Worm (Caenorhabditis elegans) whole organism, L2 larva: ENCODE results near the gene M02E1.3.

Experiments
- C34F6.9 ChIP-seq: fragments of 150-350 bp; optimal IDR thresholded peaks from 2 replicates; lab custom pipeline; 2014; ENCODE audit warnings: missing biosample characterization, missing genetic modification characterization
- F13H6.1 ChIP-seq: sonication (generic microtip); optimal IDR thresholded peaks from 2 replicates; lab custom pipeline; 2016; ENCODE audit warnings: missing genetic modification characterization, missing compliant biosample characterization
- aly-2 ChIP-seq: fragments of 150-350 bp; optimal IDR thresholded peaks from 2 replicates; lab custom pipeline; 2014; ENCODE audit warnings: missing biosample characterization, missing genetic modification characterization
- blmp-1 ChIP-seq: sonication (generic microtip); optimal IDR thresholded peaks from 2 replicates; lab custom pipeline; 2017; ENCODE audit warnings: missing genetic modification characterization, mild to moderate bottlenecking, missing compliant biosample characterization, antibody characterized with exemption, moderate library complexity; ENCODE audit not compliant: insufficient read depth
- crh-2 ChIP-seq: sonication (generic microtip); optimal IDR thresholded peaks from 2 replicates; lab custom pipeline; 2017; ENCODE audit warnings: missing biosample characterization, missing genetic modification characterization
- dmd-4 ChIP-seq: sonication (generic microtip); optimal IDR thresholded peaks from 2 replicates; lab custom pipeline; 2017; ENCODE audit warnings: missing biosample characterization, missing genetic modification characterization
- egl-27 ChIP-seq: sonication (generic microtip); optimal IDR thresholded peaks from 3 replicates; lab custom pipeline; 2017; ENCODE audit warnings: missing biosample characterization, missing genetic modification reagents, missing genetic modification characterization
- elt-1 ChIP-seq: fragments of 150-350 bp; optimal IDR thresholded peaks from 2 replicates; lab custom pipeline; 2014; ENCODE audit warnings: missing biosample characterization, missing genetic modification characterization
- elt-3 ChIP-seq: sonication (generic microtip); optimal IDR thresholded peaks from 2 replicates; lab custom pipeline; 2017; ENCODE audit warnings: missing biosample characterization, missing genetic modification characterization
- fos-1 ChIP-seq: fragments of 150-350 bp; optimal IDR thresholded peaks from 2 replicates; lab custom pipeline; 2014; ENCODE audit warnings: missing biosample characterization, missing genetic modification characterization
- gmeb-1 ChIP-seq: fragments of 150-350 bp; optimal IDR thresholded peaks from 2 replicates; lab custom pipeline; 2014; ENCODE audit warnings: missing biosample characterization, missing genetic modification characterization
- lin-13 ChIP-seq: fragments of 150-350 bp; optimal IDR thresholded peaks from 2 replicates; lab custom pipeline; 2014; ENCODE audit warnings: missing biosample characterization, missing genetic modification reagents, missing genetic modification characterization
- lin-39 ChIP-seq: fragments of 150-350 bp; optimal IDR thresholded peaks from 2 replicates; lab custom pipeline; 2014; ENCODE audit warnings: missing biosample characterization, missing genetic modification reagents, missing genetic modification characterization
- lsy-2 ChIP-seq, 2 experiments: fragments of 150-350 bp in 1 of 2; sonication (generic microtip) in 1 of 2; optimal IDR thresholded peaks; 2 replicates each; lab custom pipeline; 2014 to 2017; ENCODE audit warnings: missing biosample characterization in 2 of 2, missing genetic modification characterization in 2 of 2
- mab-5 ChIP-seq: fragments of 150-350 bp; optimal IDR thresholded peaks from 2 replicates; lab custom pipeline; 2014; ENCODE audit warnings: missing biosample characterization, missing genetic modification characterization
- mbf-1 ChIP-seq: sonication (generic microtip); optimal IDR thresholded peaks from 2 replicates; lab custom pipeline; 2017; ENCODE audit warnings: missing biosample characterization, missing genetic modification characterization
- mdl-1 ChIP-seq, 2 experiments: fragments of 150-350 bp in 1 of 2; sonication (generic microtip) in 1 of 2; optimal IDR thresholded peaks; 2 replicates each; lab custom pipeline; 2017; ENCODE audit warnings: missing biosample characterization in 2 of 2, missing genetic modification characterization in 2 of 2
- nhr-10 ChIP-seq: sonication (generic microtip); optimal IDR thresholded peaks from 2 replicates; lab custom pipeline; 2017; ENCODE audit warnings: missing biosample characterization, missing genetic modification characterization
- nhr-11 ChIP-seq: fragments of 150-350 bp; optimal IDR thresholded peaks from 2 replicates; lab custom pipeline; 2014; ENCODE audit warnings: missing biosample characterization, missing genetic modification characterization
- nhr-12 ChIP-seq: fragments of 150-350 bp; optimal IDR thresholded peaks from 2 replicates; lab custom pipeline; 2014; ENCODE audit warnings: missing biosample characterization, missing genetic modification characterization
- nhr-129 ChIP-seq: fragments of 150-350 bp; optimal IDR thresholded peaks from 2 replicates; lab custom pipeline; 2014; ENCODE audit warnings: missing biosample characterization, missing genetic modification characterization
- nhr-21 ChIP-seq: fragments of 150-350 bp; optimal IDR thresholded peaks from 2 replicates; lab custom pipeline; 2014; ENCODE audit warnings: missing biosample characterization, missing genetic modification characterization
- nhr-237 ChIP-seq: fragments of 150-350 bp; optimal IDR thresholded peaks from 2 replicates; lab custom pipeline; 2014; ENCODE audit warnings: missing biosample characterization, missing genetic modification characterization
- nhr-25 ChIP-seq: fragments of 150-350 bp; sonication (generic microtip); optimal IDR thresholded peaks from 3 replicates; lab custom pipeline; 2014; ENCODE audit warnings: missing biosample characterization, missing genetic modification characterization
- nhr-6 ChIP-seq: fragments of 150-350 bp; optimal IDR thresholded peaks from 2 replicates; lab custom pipeline; 2014; ENCODE audit warnings: missing biosample characterization, missing genetic modification characterization
- sma-3 ChIP-seq: sonication (generic microtip); optimal IDR thresholded peaks from 2 replicates; lab custom pipeline; 2016; ENCODE audit warnings: missing genetic modification reagents, missing genetic modification characterization, missing compliant biosample characterization
- sma-9 ChIP-seq, 2 experiments: fragments of 150-350 bp in 1 of 2; sonication (generic microtip) in 1 of 2; optimal IDR thresholded peaks; 2 replicates each; lab custom pipeline; 2014 to 2016; ENCODE audit warnings: missing genetic modification characterization in 2 of 2, mild to moderate bottlenecking in 1 of 2, missing biosample characterization in 1 of 2, missing compliant biosample characterization in 1 of 2, missing genetic modification reagents in 1 of 2, moderate library complexity in 1 of 2
- unc-39 ChIP-seq: fragments of 150-350 bp; optimal IDR thresholded peaks from 2 replicates; lab custom pipeline; 2014; ENCODE audit warnings: missing biosample characterization, missing genetic modification characterization
- unc-55 ChIP-seq: fragments of 150-350 bp; sonication (generic microtip); optimal IDR thresholded peaks from 3 replicates; lab custom pipeline; 2014; ENCODE audit warnings: missing biosample characterization, missing genetic modification reagents, missing genetic modification characterization
- unc-62 ChIP-seq: fragments of 150-350 bp; optimal IDR thresholded peaks from 2 replicates; lab custom pipeline; 2014; ENCODE audit warnings: missing biosample characterization, missing genetic modification reagents, missing genetic modification characterization
- zag-1 ChIP-seq: fragments of 150-350 bp; optimal IDR thresholded peaks from 2 replicates; lab custom pipeline; 2014; ENCODE audit warnings: missing biosample characterization, missing genetic modification characterization
- ztf-1 ChIP-seq: fragments of 200-800 bp; sonication (Bioruptor generic); conservative IDR thresholded peaks from 2 replicates; pipeline ENCODE4 v1.3.6; 2022; ENCODE audit warnings: missing genetic modification characterization, missing compliant biosample characterization
- ztf-11 ChIP-seq: sonication (generic microtip); optimal IDR thresholded peaks from 2 replicates; lab custom pipeline; 2017; ENCODE audit warnings: missing biosample characterization, missing genetic modification characterization
- ztf-4 ChIP-seq: fragments of 150-350 bp; optimal IDR thresholded peaks from 2 replicates; lab custom pipeline; 2014; ENCODE audit warnings: missing biosample characterization, missing genetic modification characterization

Gene M02E1.3

DNA sequence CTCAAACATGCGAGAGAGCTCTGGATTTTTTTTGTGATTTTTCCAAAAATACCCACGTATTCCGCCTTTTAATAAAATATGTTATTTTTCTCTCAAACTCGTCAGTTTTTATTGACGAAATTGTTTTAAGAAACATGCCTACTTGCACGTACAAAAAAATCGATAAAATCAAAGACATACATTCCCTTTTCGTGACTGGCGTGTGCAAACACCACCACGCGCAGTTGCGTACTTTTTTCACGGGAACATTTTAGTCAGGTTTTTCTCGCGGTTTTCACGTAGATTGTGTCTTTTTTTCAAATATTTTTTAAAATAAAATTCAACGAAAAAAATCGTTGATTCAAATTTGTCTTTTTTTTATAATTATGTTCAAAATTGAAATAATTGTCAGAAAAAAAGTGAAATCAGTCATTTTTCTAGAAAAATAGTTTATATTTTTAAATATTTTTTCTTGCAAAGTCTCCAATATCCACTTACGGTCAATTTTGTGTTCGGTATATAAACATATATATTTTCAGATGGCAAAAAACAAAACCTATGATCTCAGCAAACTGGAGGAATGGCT is 3.4 kb downstream of the M02E1.3 start, which contains the start of gene M02E1.1:
Gene M02E1.1 (plus strand): TSS at position 515 of the 565 bp plus-strand sequence.
- TF ChIP-seq gmeb-1 (tag; lab: Kevin White, UChicago) (peak; percentile 24), nhr-12 (tag; lab: Kevin White, UChicago) (no peak), egl-27 (tag; lab: Kevin White, UChicago) (no peak), lsy-2 (tag; optimal IDR thresholded peaks at IDR 0.05; lab: Kevin White, UChicago) (peak in 1 of 2 experiments; percentile 48), elt-3 (tag; lab: Kevin White, UChicago) (no peak), nhr-237 (no peak), mab-5 (tag; lab: Kevin White, UChicago) (no peak), F13H6.1 (peak; percentile 8), zag-1 (no peak), sma-3 (GFP tag; lab: Kevin White, UChicago) (no peak), aly-2 (tag; lab: Kevin White, UChicago) (no peak), sma-9 (GFP tag; optimal IDR thresholded peaks at IDR 0.05; lab: Kevin White, UChicago) (no peak), sma-9 (tag; optimal IDR thresholded peaks at IDR 0.05; lab: Kevin White, UChicago) (no peak), mbf-1 (tag; lab: Kevin White, UChicago) (no peak), unc-55 (GFP tag; lab: Kevin White, UChicago) (peak; percentile 43), nhr-11 (no peak), unc-62 (GFP tag; lab: Kevin White, UChicago) (no peak), crh-2 (tag; lab: Kevin White, UChicago) (peak; percentile 26), fos-1 (peak; percentile 40), nhr-6 (tag; lab: Kevin White, UChicago) (no peak), C34F6.9 (tag; lab: Kevin White, UChicago) (peak; percentile 54), ztf-1 (GFP tag; lab: Robert Waterston, UW) (no peak), unc-39 (tag; lab: Kevin White, UChicago) (no peak), lin-13 (GFP tag; lab: Kevin White, UChicago) (peak; percentile 8), nhr-25 (peak; percentile 18), nhr-129 (tag; lab: Kevin White, UChicago) (peak; percentile 32), blmp-1 (tag; lab: Kevin White, UChicago) (no peak), mdl-1 (tag; optimal IDR thresholded peaks at IDR 0.05; lab: Kevin White, UChicago) (no peak), nhr-21 (tag; lab: Kevin White, UChicago) (no peak), elt-1 (tag; lab: Kevin White, UChicago) (no peak)

DNA sequence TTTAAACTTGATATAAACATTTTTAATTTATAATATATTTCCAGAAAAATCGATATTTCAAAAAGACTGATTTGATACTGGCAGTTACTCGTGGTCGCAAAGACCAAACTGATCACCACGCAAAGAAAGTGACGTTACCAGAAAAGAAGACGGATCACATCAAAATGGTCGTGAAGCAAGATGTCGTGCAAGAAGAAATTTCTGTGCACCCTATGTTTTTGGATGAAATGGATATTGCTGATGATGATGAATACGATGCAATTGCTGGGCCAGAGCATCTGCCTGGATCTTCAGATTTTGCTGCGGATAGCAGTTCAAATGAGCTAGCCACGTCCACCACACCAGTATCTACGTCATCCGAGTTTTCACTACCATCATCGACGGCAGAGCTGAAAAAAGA is 6.4 kb downstream of the M02E1.3 start:
- no peak for TF ChIP-seq elt-1 (tag; lab: Kevin White, UChicago)
- TF ChIP-seq unc-39 (tag; lab: Kevin White, UChicago), result no peak
- TF ChIP-seq crh-2 (tag; lab: Kevin White, UChicago), result no peak
- TF ChIP-seq ztf-1 (GFP tag; lab: Robert Waterston, UW), result no peak
- TF ChIP-seq nhr-21 (tag; lab: Kevin White, UChicago), result no peak
- TF ChIP-seq nhr-10, result no peak
- TF ChIP-seq lin-39 (tag; lab: Kevin White, UChicago), result no peak
- no peak for TF ChIP-seq lsy-2 (tag; optimal IDR thresholded peaks at IDR 0.05; lab: Kevin White, UChicago)
- no peak for TF ChIP-seq nhr-237
- no peak for TF ChIP-seq unc-55 (GFP tag; lab: Kevin White, UChicago)
- TF ChIP-seq aly-2 (tag; lab: Kevin White, UChicago), result no peak
- no peak for TF ChIP-seq mdl-1 (tag; optimal IDR thresholded peaks at IDR 0.05; lab: Kevin White, UChicago)
- no peak for TF ChIP-seq nhr-12 (tag; lab: Kevin White, UChicago)
- no peak for TF ChIP-seq elt-3 (tag; lab: Kevin White, UChicago)
- no peak for TF ChIP-seq sma-3 (GFP tag; lab: Kevin White, UChicago)
- TF ChIP-seq ztf-4 (tag; lab: Kevin White, UChicago), result no peak
- TF ChIP-seq mbf-1 (tag; lab: Kevin White, UChicago), result no peak
- no peak for TF ChIP-seq dmd-4 (tag; lab: Kevin White, UChicago)
- TF ChIP-seq egl-27 (tag; lab: Kevin White, UChicago), result no peak
- TF ChIP-seq ztf-11 (tag; lab: Kevin White, UChicago), result no peak

DNA sequence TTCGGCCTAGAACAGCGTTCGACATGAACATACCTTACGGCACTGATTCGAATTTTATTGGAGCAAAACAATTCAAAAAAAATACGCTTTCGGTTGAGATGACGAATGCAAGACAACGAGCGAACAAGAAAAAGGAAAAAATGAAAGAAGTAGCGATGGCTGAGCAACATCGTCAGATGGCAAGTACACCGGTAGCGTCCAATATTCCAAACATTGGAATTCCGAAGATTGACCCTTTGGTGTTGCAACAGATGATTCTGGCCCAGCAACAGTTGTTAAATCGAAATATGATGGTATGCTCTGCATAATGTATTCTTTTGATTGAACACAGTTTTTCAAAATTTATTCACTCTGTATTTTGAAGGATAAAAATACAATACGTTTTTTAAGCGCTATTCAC is 10.3 kb downstream of the M02E1.3 start:
- TF ChIP-seq nhr-12 (tag; lab: Kevin White, UChicago) (no peak), sma-9 (GFP tag; optimal IDR thresholded peaks at IDR 0.05; lab: Kevin White, UChicago) (no peak), sma-9 (tag; optimal IDR thresholded peaks at IDR 0.05; lab: Kevin White, UChicago) (no peak), zag-1 (no peak), lsy-2 (tag; optimal IDR thresholded peaks at IDR 0.05; lab: Kevin White, UChicago) (no peak)
